Fruit fly (Drosophila melanogaster) whole organism, embryonic: Measurements from ENCODE around the gene srp.

Source experiments
- Bgb ChIP-seq: fragments of 200-800 bp; sonication (Bioruptor generic); IDR thresholded peaks from 2 replicates; pipeline ENCODE4 v1.3.6; 2022; ENCODE audit warnings: missing biosample characterization, missing genetic modification characterization; ENCODE audit not compliant: partially characterized antibody
- BtbVII ChIP-seq: fragments of 200-800 bp; sonication (Bioruptor generic); optimal IDR thresholded peaks from 3 replicates; lab custom pipeline; 2017; ENCODE audit warnings: missing biosample characterization, mild to moderate bottlenecking, missing genetic modification characterization
- CG10147 ChIP-seq: fragments of 200-800 bp; sonication (Bioruptor generic); optimal IDR thresholded peaks from 2 replicates; lab custom pipeline; 2019; ENCODE audit warnings: missing biosample characterization, mild to moderate bottlenecking, missing genetic modification characterization, moderate library complexity
- CG10209 ChIP-seq: fragments of 200-800 bp; sonication (Bioruptor generic); optimal IDR thresholded peaks from 3 replicates; lab custom pipeline; 2017; ENCODE audit warnings: missing biosample characterization, mild to moderate bottlenecking, missing genetic modification characterization, missing genetic modification reagents
- CG10274 ChIP-seq: fragments of 200-800 bp; sonication (Bioruptor generic); optimal IDR thresholded peaks from 3 replicates; lab custom pipeline; 2017; ENCODE audit warnings: missing biosample characterization, mild to moderate bottlenecking, missing genetic modification characterization
- CG11695 ChIP-seq: fragments of 200-800 bp; sonication (Bioruptor generic); IDR thresholded peaks from 3 replicates; pipeline ENCODE4 v1.3.6; 2022; ENCODE audit warnings: missing biosample characterization, missing genetic modification characterization
- CG12104 ChIP-seq: fragments of 200-800 bp; sonication (Bioruptor generic); optimal IDR thresholded peaks from 3 replicates; lab custom pipeline; 2016; ENCODE audit warnings: missing biosample characterization, missing genetic modification characterization
- CG12236 ChIP-seq: fragments of 200-800 bp; sonication (Bioruptor generic); optimal IDR thresholded peaks from 2 replicates; lab custom pipeline; 2016; ENCODE audit warnings: missing biosample characterization, missing genetic modification characterization
- CG13424 ChIP-seq: fragments of 200-800 bp; sonication (Bioruptor generic); optimal IDR thresholded peaks from 2 replicates; lab custom pipeline; 2019; ENCODE audit warnings: missing biosample characterization, mild to moderate bottlenecking, missing genetic modification characterization, moderate library complexity
- CG14050 ChIP-seq: fragments of 200-800 bp; sonication (Bioruptor generic); IDR thresholded peaks from 3 replicates; pipeline ENCODE4 v1.3.6; 2022; ENCODE audit warnings: missing biosample characterization, missing genetic modification characterization
- CG15696 ChIP-seq: fragments of 200-800 bp; sonication (Bioruptor generic); optimal IDR thresholded peaks from 2 replicates; lab custom pipeline; 2019; ENCODE audit warnings: missing biosample characterization, mild to moderate bottlenecking, missing genetic modification characterization, moderate library complexity
- CG1603 ChIP-seq: fragments of 200-800 bp; sonication (Bioruptor generic); optimal IDR thresholded peaks from 2 replicates; lab custom pipeline; 2019; ENCODE audit warnings: missing biosample characterization, mild to moderate bottlenecking, missing genetic modification characterization, moderate library complexity
- CG16863 ChIP-seq: fragments of 200-800 bp; sonication (Bioruptor generic); optimal IDR thresholded peaks from 3 replicates; lab custom pipeline; 2016; ENCODE audit warnings: missing biosample characterization, missing genetic modification characterization
- CG17568 ChIP-seq: fragments of 200-800 bp; sonication (Bioruptor generic); optimal IDR thresholded peaks from 2 replicates; lab custom pipeline; 2018; ENCODE audit warnings: missing biosample characterization, mild to moderate bottlenecking, missing genetic modification characterization, moderate library complexity
- CG33213 ChIP-seq: fragments of 200-800 bp; sonication (Bioruptor generic); optimal IDR thresholded peaks from 3 replicates; lab custom pipeline; 2016; ENCODE audit warnings: missing biosample characterization, missing genetic modification characterization
- CG4282 ChIP-seq: fragments of 200-800 bp; sonication (Bioruptor generic); optimal IDR thresholded peaks from 2 replicates; lab custom pipeline; 2016; ENCODE audit warnings: missing biosample characterization, missing genetic modification characterization
- CG5180 ChIP-seq: fragments of 200-800 bp; sonication (Bioruptor generic); optimal IDR thresholded peaks from 3 replicates; lab custom pipeline; 2017; ENCODE audit warnings: missing biosample characterization, missing genetic modification characterization, mild to moderate bottlenecking, moderate library complexity, missing genetic modification reagents
- CG5245 ChIP-seq: fragments of 200-800 bp; sonication (Bioruptor generic); optimal IDR thresholded peaks from 3 replicates; lab custom pipeline; 2016; ENCODE audit warnings: missing biosample characterization, missing genetic modification characterization
- CG6175 ChIP-seq: fragments of 200-800 bp; sonication (Bioruptor generic); IDR thresholded peaks from 3 replicates; pipeline ENCODE4 v1.3.6; 2022; ENCODE audit warnings: missing biosample characterization, missing genetic modification characterization
- CG6272 ChIP-seq: fragments of 200-800 bp; sonication (Bioruptor generic); IDR thresholded peaks from 2 replicates; pipeline ENCODE4 v1.3.6; 2022; ENCODE audit warnings: missing biosample characterization, missing genetic modification characterization
- CG7357 ChIP-seq: fragments of 200-800 bp; sonication (Bioruptor generic); IDR thresholded peaks from 3 replicates; pipeline ENCODE4 v1.3.6; 2022; ENCODE audit warnings: missing biosample characterization, missing genetic modification characterization
- CG8290 ChIP-seq, 3 experiments: fragments of 200-800 bp; sonication (Bioruptor generic); optimal IDR thresholded peaks; 2 replicates each; lab custom pipeline; 2016 to 2019; ENCODE audit warnings: missing biosample characterization in 3 of 3, missing genetic modification characterization in 3 of 3, mild to moderate bottlenecking in 2 of 3, moderate library complexity in 1 of 3
- CrebB ChIP-seq: fragments of 200-800 bp; sonication (Bioruptor generic); optimal IDR thresholded peaks from 3 replicates; lab custom pipeline; 2018; ENCODE audit warnings: missing biosample characterization, mild to moderate bottlenecking, missing genetic modification characterization
- D19A ChIP-seq: fragments of 200-800 bp; optimal IDR thresholded peaks from 3 replicates; lab custom pipeline; 2019; ENCODE audit warnings: missing biosample characterization, mild to moderate bottlenecking, missing genetic modification characterization, moderate library complexity
- Dbx ChIP-seq: fragments of 200-800 bp; sonication (Bioruptor generic); IDR thresholded peaks from 3 replicates; pipeline ENCODE4 v1.3.6; 2022; ENCODE audit warnings: missing biosample characterization, missing genetic modification characterization
- Dp ChIP-seq: fragments of 200-800 bp; sonication (Bioruptor generic); optimal IDR thresholded peaks from 2 replicates; lab custom pipeline; 2018; ENCODE audit warnings: missing biosample characterization, mild to moderate bottlenecking, missing genetic modification characterization, moderate library complexity
- Ets65A ChIP-seq: fragments of 200-800 bp; sonication (Bioruptor generic); peaks from one replicate; lab custom pipeline; 2016; ENCODE audit warnings: missing biosample characterization, missing genetic modification characterization
- HmgZ ChIP-seq: fragments of 200-800 bp; sonication (Bioruptor generic); optimal IDR thresholded peaks from 2 replicates; lab custom pipeline; 2018; ENCODE audit warnings: missing biosample characterization, mild to moderate bottlenecking, missing genetic modification characterization
- MESR4 ChIP-seq: fragments of 200-800 bp; sonication (Bioruptor generic); optimal IDR thresholded peaks from 2 replicates; lab custom pipeline; 2018; ENCODE audit warnings: missing biosample characterization, mild to moderate bottlenecking, missing genetic modification characterization, moderate library complexity
- Meics ChIP-seq: fragments of 200-800 bp; sonication (Bioruptor generic); optimal IDR thresholded peaks from 2 replicates; lab custom pipeline; 2017; ENCODE audit warnings: missing biosample characterization, mild to moderate bottlenecking, missing genetic modification characterization
- Poxn ChIP-seq: fragments of 200-800 bp; sonication (Bioruptor generic); IDR thresholded peaks from 2 replicates; pipeline ENCODE4 v1.3.6; 2022; ENCODE audit warnings: missing biosample characterization, missing genetic modification characterization
- Ravus ChIP-seq: fragments of 200-800 bp; sonication (Bioruptor generic); IDR thresholded peaks from 2 replicates; pipeline ENCODE4 v1.3.6; 2022; ENCODE audit warnings: missing biosample characterization, missing genetic modification characterization
- Stat92E ChIP-seq, 3 experiments: fragments of >200 bp in 2 of 3; fragments of 200-800 bp in 1 of 3; sonication (Bioruptor generic) in 1 of 3; optimal IDR thresholded peaks; 2 replicates each; lab custom pipeline; 2017 to 2019; ENCODE audit warnings: missing biosample characterization in 3 of 3, missing genetic modification characterization in 3 of 3, mild to moderate bottlenecking in 1 of 3, moderate library complexity in 1 of 3
- amos ChIP-seq: fragments of 200-800 bp; sonication (Bioruptor generic); IDR thresholded peaks from 2 replicates; pipeline ENCODE4 v1.3.6; 2022; ENCODE audit warnings: missing biosample characterization, missing genetic modification characterization; ENCODE audit not compliant: partially characterized antibody
- ap ChIP-seq: fragments of 200-800 bp; sonication (Bioruptor generic); IDR thresholded peaks from 2 replicates; pipeline ENCODE4 v1.3.6; 2022; ENCODE audit warnings: missing biosample characterization, missing genetic modification characterization
- bsh ChIP-seq, 2 experiments: fragments of 200-800 bp; sonication (Bioruptor generic); optimal IDR thresholded peaks; 2 replicates each; lab custom pipeline; 2017 to 2018; ENCODE audit warnings: mild to moderate bottlenecking in 2 of 2, missing biosample characterization in 2 of 2, missing genetic modification characterization in 2 of 2, moderate library complexity in 1 of 2
- dm ChIP-seq: fragments of 200-800 bp; sonication (Bioruptor generic); optimal IDR thresholded peaks from 3 replicates; lab custom pipeline; 2016; ENCODE audit warnings: missing biosample characterization, missing genetic modification characterization
- gce ChIP-seq: fragments of 200-800 bp; sonication (Bioruptor generic); IDR thresholded peaks from 3 replicates; pipeline ENCODE4 v1.3.6; 2022; ENCODE audit warnings: missing biosample characterization, missing genetic modification characterization
- gsb-n ChIP-seq: fragments of 200-800 bp; sonication (Bioruptor generic); optimal IDR thresholded peaks from 3 replicates; lab custom pipeline; 2018; ENCODE audit warnings: missing biosample characterization, mild to moderate bottlenecking, missing genetic modification characterization
- gt ChIP-seq: fragments of 200-800 bp; sonication (Bioruptor generic); IDR thresholded peaks from 2 replicates; pipeline ENCODE4 v1.3.6; 2022; ENCODE audit warnings: missing biosample characterization, missing genetic modification characterization
- her ChIP-seq: fragments of 200-800 bp; sonication (Bioruptor generic); optimal IDR thresholded peaks from 2 replicates; lab custom pipeline; 2016; ENCODE audit warnings: missing biosample characterization, missing genetic modification characterization
- pho ChIP-seq: fragments of 200-800 bp; sonication (Bioruptor generic); optimal IDR thresholded peaks from 2 replicates; lab custom pipeline; 2016; ENCODE audit warnings: missing biosample characterization, missing genetic modification characterization
- ranshi ChIP-seq: fragments of 200-800 bp; sonication (Bioruptor generic); IDR thresholded peaks from 2 replicates; pipeline ENCODE4 v1.3.6; 2022; ENCODE audit warnings: missing biosample characterization, missing genetic modification characterization
- schlank ChIP-seq: fragments of 200-800 bp; sonication (Bioruptor generic); optimal IDR thresholded peaks from 2 replicates; lab custom pipeline; 2018; ENCODE audit warnings: missing biosample characterization, mild to moderate bottlenecking, missing genetic modification characterization
- sisA ChIP-seq: fragments of 200-800 bp; sonication (Bioruptor generic); IDR thresholded peaks from 2 replicates; pipeline ENCODE4 v1.3.6; 2022; ENCODE audit warnings: missing biosample characterization, missing genetic modification characterization
- slp2 ChIP-seq: fragments of 200-800 bp; sonication (Bioruptor generic); optimal IDR thresholded peaks from 2 replicates; lab custom pipeline; 2016; ENCODE audit warnings: missing biosample characterization, missing genetic modification characterization
- stc ChIP-seq: fragments of 200-800 bp; sonication (Bioruptor generic); IDR thresholded peaks from 2 replicates; pipeline ENCODE4 v1.3.6; 2022; ENCODE audit warnings: missing biosample characterization, missing genetic modification characterization
- ttk ChIP-seq: fragments of 200-800 bp; sonication (Bioruptor generic); IDR thresholded peaks from 2 replicates; pipeline ENCODE4 v2.1.2; 2022; ENCODE audit warnings: missing biosample characterization, missing genetic modification characterization
- z ChIP-seq: fragments of 200-800 bp; sonication (Bioruptor generic); IDR thresholded peaks from 3 replicates; pipeline ENCODE4 v1.3.6; 2022; ENCODE audit warnings: missing biosample characterization, missing genetic modification characterization

srp gene

dm6 chr3R:15983541-15984229, 2.3 kb upstream of the srp start (continued):
- no peak for TF ChIP-seq Dp
- no peak for TF ChIP-seq pho (GFP tag; lab: Kevin White, UChicago)
- TF ChIP-seq Poxn (GFP tag; lab: Robert Waterston, UW), result no peak
- TF ChIP-seq gt, result no peak
- TF ChIP-seq CG10209 (GFP tag; lab: Kevin White, UChicago), result peak; percentile 26
- TF ChIP-seq CG13424 (tag; lab: Kevin White, UChicago), result peak; percentile 48
- TF ChIP-seq z, result no peak
- TF ChIP-seq BtbVII (GFP tag; lab: Kevin White, UChicago), result peak; percentile 36
- no peak for TF ChIP-seq CG10147
- TF ChIP-seq her (GFP tag; lab: Kevin White, UChicago), result no peak
- no peak for TF ChIP-seq ttk (GFP tag; lab: Robert Waterston, UW)
- TF ChIP-seq Stat92E (GFP tag; optimal IDR thresholded peaks at IDR 0.05; lab: Kevin White, UChicago), result no peak
- no peak for TF ChIP-seq CG8290 (GFP tag; optimal IDR thresholded peaks at IDR 0.05; lab: Kevin White, UChicago)
- TF ChIP-seq CG8290 (tag; optimal IDR thresholded peaks at IDR 0.05; lab: Kevin White, UChicago), result peak; percentile 26 to 43
- no peak for TF ChIP-seq Bgb (GFP tag; lab: Robert Waterston, UW)
- peak; percentile 22 for TF ChIP-seq CrebB
- no peak for TF ChIP-seq sisA (GFP tag; lab: Robert Waterston, UW)
- no peak for TF ChIP-seq ap
- peak; percentile 69 for TF ChIP-seq CG17568 (GFP tag; lab: Kevin White, UChicago)
- TF ChIP-seq CG4282 (GFP tag; lab: Kevin White, UChicago), result no peak
- TF ChIP-seq ranshi (GFP tag; lab: Robert Waterston, UW), result no peak
- peak; percentile 41 for TF ChIP-seq D19A (tag; lab: Kevin White, UChicago)
- no peak for TF ChIP-seq CG12104
- no peak for TF ChIP-seq slp2 (GFP tag; lab: Kevin White, UChicago)
- TF ChIP-seq dm (GFP tag; lab: Kevin White, UChicago), result no peak
- peak; percentile 40 for TF ChIP-seq CG12236 (GFP tag; lab: Kevin White, UChicago)
- no peak for TF ChIP-seq amos
- no peak for TF ChIP-seq CG14050 (GFP tag; lab: Robert Waterston, UW)
- TF ChIP-seq CG6272 (GFP tag; lab: Robert Waterston, UW), result no peak
- no peak for TF ChIP-seq CG16863 (GFP tag; lab: Kevin White, UChicago)
- peak; percentile 71 for TF ChIP-seq CG1603 (tag; lab: Kevin White, UChicago)
- no peak for TF ChIP-seq schlank (tag; lab: Kevin White, UChicago)
- TF ChIP-seq CG10274, result no peak
- TF ChIP-seq CG5180 (GFP tag; lab: Kevin White, UChicago), result peak; percentile 15
- no peak; the same call in 1 of the 2 replicates for TF ChIP-seq stc (GFP tag; lab: Robert Waterston, UW)
- 0 out of 3 replicates have a peak, but pooled peaks have one; percentile 39 for TF ChIP-seq gce (GFP tag; lab: Robert Waterston, UW)
- no peak for TF ChIP-seq CG5245 (GFP tag; lab: Kevin White, UChicago)
- TF ChIP-seq Ravus (GFP tag; lab: Robert Waterston, UW), result no peak
- no peak for TF ChIP-seq MESR4
- no peak for TF ChIP-seq HmgZ (tag; lab: Kevin White, UChicago)
- no peak for TF ChIP-seq Ets65A
- peak; percentile 84 for TF ChIP-seq gsb-n (tag; lab: Kevin White, UChicago)
- TF ChIP-seq bsh (GFP tag; optimal IDR thresholded peaks at IDR 0.05; lab: Kevin White, UChicago), result peak in 1 of 2 experiments; percentile 74
- no peak for TF ChIP-seq CG33213
- TF ChIP-seq CG11695 (GFP tag; lab: Robert Waterston, UW), result 0 out of 3 replicates have a peak, but pooled peaks have one; percentile 24
- TF ChIP-seq CG7357 (GFP tag; lab: Robert Waterston, UW), result no peak
- TF ChIP-seq CG15696 (tag; lab: Kevin White, UChicago), result peak; percentile 79
- TF ChIP-seq Meics (GFP tag; lab: Kevin White, UChicago), result no peak
- no peak for TF ChIP-seq CG6175 (GFP tag; lab: Robert Waterston, UW)
- TF ChIP-seq Dbx (GFP tag; lab: Robert Waterston, UW), result no peak
